Worm (Caenorhabditis elegans) whole organism, mixed stage, embryonic: ENCODE data around the gene C33H5.1.

Source experiments
- M03D4.4 ChIP-seq: sonication (generic microtip); optimal IDR thresholded peaks from 2 replicates; lab custom pipeline; 2017; ENCODE audit warnings: mild to moderate bottlenecking, missing genetic modification characterization, missing compliant biosample characterization
- blmp-1 ChIP-seq: fragments of 150-350 bp; optimal IDR thresholded peaks from 2 replicates; lab custom pipeline; 2014; ENCODE audit warnings: missing biosample characterization, missing genetic modification characterization
- ceh-39 ChIP-seq: fragments of 150-350 bp; optimal IDR thresholded peaks from 2 replicates; lab custom pipeline; 2014; ENCODE audit warnings: missing biosample characterization, missing genetic modification characterization
- ceh-43 ChIP-seq: fragments of 200-800 bp; sonication (Bioruptor generic); optimal IDR thresholded peaks from 2 replicates; lab custom pipeline; 2018; ENCODE audit warnings: mild to moderate bottlenecking, missing genetic modification characterization, moderate library complexity, missing compliant biosample characterization
- ceh-83 ChIP-seq: fragments of 200-800 bp; sonication (Bioruptor generic); optimal IDR thresholded peaks from 2 replicates; lab custom pipeline; 2018; ENCODE audit warnings: mild to moderate bottlenecking, missing genetic modification characterization, missing compliant biosample characterization
- ces-1 ChIP-seq: fragments of 150-350 bp; optimal IDR thresholded peaks from 2 replicates; lab custom pipeline; 2014; ENCODE audit warnings: missing biosample characterization, missing genetic modification reagents, missing genetic modification characterization
- cnd-1 ChIP-seq: fragments of 200-800 bp; sonication (Bioruptor generic); optimal IDR thresholded peaks from 2 replicates; lab custom pipeline; 2018; ENCODE audit warnings: mild to moderate bottlenecking, missing genetic modification characterization, missing compliant biosample characterization
- drap-1 ChIP-seq: fragments of 200-800 bp; sonication (Bioruptor generic); optimal IDR thresholded peaks from 3 replicates; lab custom pipeline; 2018; ENCODE audit warnings: mild to moderate bottlenecking, missing genetic modification characterization, missing compliant biosample characterization
- elt-1 ChIP-seq: sonication (generic microtip); optimal IDR thresholded peaks from 2 replicates; lab custom pipeline; 2017; ENCODE audit warnings: missing genetic modification characterization, mild to moderate bottlenecking, missing compliant biosample characterization, antibody characterized with exemption, moderate library complexity, borderline replicate concordance; ENCODE audit not compliant: insufficient read depth
- ham-2 ChIP-seq: fragments of 200-800 bp; sonication (Bioruptor generic); optimal IDR thresholded peaks from 2 replicates; lab custom pipeline; 2018; ENCODE audit warnings: mild to moderate bottlenecking, missing genetic modification characterization, missing compliant biosample characterization
- lin-32 ChIP-seq: fragments of 200-800 bp; sonication (Bioruptor generic); optimal IDR thresholded peaks from 2 replicates; lab custom pipeline; 2018; ENCODE audit warnings: mild to moderate bottlenecking, missing genetic modification characterization, missing compliant biosample characterization
- lsy-2 ChIP-seq: fragments of 150-350 bp; optimal IDR thresholded peaks from 2 replicates; lab custom pipeline; 2014; ENCODE audit warnings: missing biosample characterization, missing genetic modification characterization
- mab-5 ChIP-seq: fragments of 150-350 bp; optimal IDR thresholded peaks from 2 replicates; lab custom pipeline; 2014; ENCODE audit warnings: missing biosample characterization, missing genetic modification characterization
- mep-1 ChIP-seq: fragments of 150-350 bp; optimal IDR thresholded peaks from 2 replicates; lab custom pipeline; 2017; ENCODE audit warnings: missing biosample characterization, missing genetic modification reagents, missing genetic modification characterization, inconsistent platforms
- mls-2 ChIP-seq: sonication (generic microtip); optimal IDR thresholded peaks from 2 replicates; lab custom pipeline; 2016; ENCODE audit warnings: mild to moderate bottlenecking, missing genetic modification characterization, moderate library complexity, missing compliant biosample characterization
- nhr-12 ChIP-seq: fragments of 150-350 bp; optimal IDR thresholded peaks from 2 replicates; lab custom pipeline; 2014; ENCODE audit warnings: missing biosample characterization, missing genetic modification characterization
- nhr-2 ChIP-seq: fragments of 150-350 bp; optimal IDR thresholded peaks from 2 replicates; lab custom pipeline; 2014; ENCODE audit warnings: missing biosample characterization, missing genetic modification characterization
- nhr-237 ChIP-seq: fragments of 150-350 bp; optimal IDR thresholded peaks from 2 replicates; lab custom pipeline; 2014; ENCODE audit warnings: missing biosample characterization, missing genetic modification characterization
- nhr-28 ChIP-seq: fragments of 150-350 bp; optimal IDR thresholded peaks from 2 replicates; lab custom pipeline; 2014; ENCODE audit warnings: missing biosample characterization, missing genetic modification characterization
- nhr-76 ChIP-seq: sonication (generic microtip); optimal IDR thresholded peaks from 2 replicates; lab custom pipeline; 2017; ENCODE audit warnings: missing biosample characterization, missing genetic modification characterization
- pha-4 ChIP-seq: fragments of 150-350 bp; optimal IDR thresholded peaks from 2 replicates; lab custom pipeline; 2018; ENCODE audit warnings: missing biosample characterization, missing genetic modification reagents, missing genetic modification characterization
- sem-2 ChIP-seq: fragments of 200-800 bp; sonication (Bioruptor generic); optimal IDR thresholded peaks from 2 replicates; lab custom pipeline; 2018; ENCODE audit warnings: mild to moderate bottlenecking, missing genetic modification characterization, missing compliant biosample characterization
- snpc-4 ChIP-seq: fragments of 150-350 bp; optimal IDR thresholded peaks from 2 replicates; lab custom pipeline; 2014; ENCODE audit warnings: missing biosample characterization, missing genetic modification characterization
- sptf-1 ChIP-seq: sonication (generic microtip); optimal IDR thresholded peaks from 2 replicates; lab custom pipeline; 2017; ENCODE audit warnings: mild to moderate bottlenecking, missing genetic modification characterization, moderate library complexity, missing compliant biosample characterization
- tbx-8 ChIP-seq: fragments of 200-800 bp; sonication (Bioruptor generic); optimal IDR thresholded peaks from 2 replicates; lab custom pipeline; 2018; ENCODE audit warnings: mild to moderate bottlenecking, missing genetic modification characterization, moderate library complexity, missing compliant biosample characterization
- unc-120 ChIP-seq: sonication (generic microtip); optimal IDR thresholded peaks from 2 replicates; lab custom pipeline; 2017; ENCODE audit warnings: missing genetic modification characterization, missing compliant biosample characterization; ENCODE audit not compliant: poor library complexity, severe bottlenecking
- unc-39 ChIP-seq: fragments of 150-350 bp; optimal IDR thresholded peaks from 2 replicates; lab custom pipeline; 2014; ENCODE audit warnings: missing biosample characterization, missing genetic modification characterization
- unc-62 ChIP-seq: fragments of 150-350 bp; optimal IDR thresholded peaks from 2 replicates; lab custom pipeline; 2014; ENCODE audit warnings: missing biosample characterization, missing genetic modification reagents, missing genetic modification characterization
- zip-8 ChIP-seq: fragments of 150-350 bp; optimal IDR thresholded peaks from 2 replicates; lab custom pipeline; 2014; ENCODE audit warnings: missing biosample characterization, missing genetic modification characterization

Gene C33H5.1

DNA sequence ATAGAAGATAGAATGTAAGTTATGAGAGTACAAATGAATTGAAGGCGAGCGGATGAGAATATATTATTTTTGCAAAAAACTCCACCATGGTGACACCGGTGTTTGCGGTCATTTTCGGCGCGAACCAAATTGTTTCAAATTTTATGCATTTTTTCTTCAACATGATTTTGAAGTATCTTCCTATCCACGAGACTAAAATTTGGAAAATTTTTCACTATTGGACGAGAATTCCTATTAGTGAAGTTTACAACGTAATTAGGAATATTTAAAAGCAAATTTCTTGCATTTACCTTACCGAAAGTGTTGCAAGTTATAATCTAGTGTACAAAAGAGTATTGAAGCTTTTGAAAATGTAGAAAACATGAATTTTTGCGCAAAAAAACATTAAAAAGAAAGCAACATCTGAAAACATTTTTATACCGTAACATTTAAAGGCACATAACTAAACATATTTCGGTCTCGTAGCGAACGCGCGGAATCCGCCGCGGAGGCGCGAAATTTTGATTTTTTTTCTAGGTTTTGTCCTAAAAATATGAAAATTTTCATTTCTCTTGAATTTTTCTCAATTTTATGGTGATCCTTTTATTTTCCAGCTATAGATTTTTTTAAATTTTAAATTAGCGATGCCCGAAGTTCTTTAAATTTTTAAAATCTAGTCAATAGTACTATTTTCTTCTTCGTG is 12.1 kb upstream of the C33H5.1 start, which contains the start of gene sgo-1:
Gene sgo-1, minus strand, starts transcription at position 51 of the 682 bp plus-strand sequence.
- TF ChIP-seq M03D4.4 (no peak), unc-39 (tag; lab: Kevin White, UChicago) (no peak), pha-4 (tag; lab: Kevin White, UChicago) (no peak), ces-1 (GFP tag; lab: Kevin White, UChicago) (no peak), zip-8 (tag; lab: Kevin White, UChicago) (no peak), mep-1 (tag; lab: Kevin White, UChicago) (no peak), elt-1 (tag; lab: Kevin White, UChicago) (no peak), nhr-12 (tag; lab: Kevin White, UChicago) (no peak), nhr-2 (tag; lab: Kevin White, UChicago) (no peak), ceh-83 (GFP tag; lab: Kevin White, UChicago) (no peak), nhr-28 (no peak), mls-2 (tag; lab: Kevin White, UChicago) (no peak), tbx-8 (no peak), blmp-1 (tag; lab: Kevin White, UChicago) (no peak), unc-62 (GFP tag; lab: Kevin White, UChicago) (no peak), drap-1 (GFP tag; lab: Kevin White, UChicago) (no peak), cnd-1 (no peak)

DNA sequence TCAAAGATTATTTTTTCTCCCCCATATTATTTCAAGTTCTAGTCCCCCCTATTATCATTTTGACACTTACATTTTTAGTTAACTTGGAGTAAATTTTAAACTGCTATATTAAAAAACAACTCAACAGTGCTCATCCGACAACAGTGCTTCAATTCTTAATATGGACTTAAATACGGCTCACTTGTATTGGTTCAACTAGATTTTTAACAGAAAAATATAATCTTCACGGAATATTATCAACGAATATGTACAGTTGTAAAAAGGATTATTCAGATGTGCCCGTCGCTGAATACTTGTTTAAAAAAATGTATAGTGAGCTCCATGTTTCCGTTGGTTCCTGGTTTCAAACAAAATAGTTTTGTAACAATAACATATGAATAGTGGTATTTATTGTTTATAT is 8.4 kb upstream of the C33H5.1 start:
- TF ChIP-seq nhr-2 (tag; lab: Kevin White, UChicago) (no peak), ceh-83 (GFP tag; lab: Kevin White, UChicago) (no peak), tbx-8 (no peak), ceh-39 (tag; lab: Kevin White, UChicago) (no peak), unc-120 (tag; lab: Kevin White, UChicago) (no peak), lin-32 (GFP tag; lab: Kevin White, UChicago) (no peak), zip-8 (tag; lab: Kevin White, UChicago) (no peak), nhr-12 (tag; lab: Kevin White, UChicago) (no peak), blmp-1 (tag; lab: Kevin White, UChicago) (no peak), M03D4.4 (no peak), mab-5 (tag; lab: Kevin White, UChicago) (no peak), nhr-76 (tag; lab: Kevin White, UChicago) (no peak)

DNA sequence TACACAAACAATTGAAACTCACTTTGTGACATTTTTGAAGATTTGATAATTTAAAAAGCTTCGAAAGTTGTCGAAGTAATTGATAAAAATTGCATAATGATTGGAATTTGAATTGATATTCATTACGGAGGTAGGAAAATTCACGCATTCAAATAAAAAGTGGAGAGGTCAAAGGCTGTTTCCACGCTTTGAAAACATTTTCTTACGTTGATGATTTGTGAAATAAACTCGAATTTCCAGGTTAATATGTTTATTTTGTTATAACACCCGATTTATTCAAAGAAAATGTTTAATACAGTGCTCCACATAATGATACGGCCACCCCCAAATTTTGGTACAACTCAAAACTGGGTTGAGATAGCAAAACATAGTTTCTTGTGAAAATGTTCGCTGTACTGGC is 5.5 kb upstream of the C33H5.1 start, which contains the start of gene C33H5.16:
Gene C33H5.16, minus strand, starts transcription at position 101 of the 400 bp plus-strand sequence.
- no peak for TF ChIP-seq ham-2
- no peak for TF ChIP-seq nhr-237 (tag; lab: Kevin White, UChicago)
- no peak for TF ChIP-seq ceh-43 (GFP tag; lab: Kevin White, UChicago)
- TF ChIP-seq unc-62 (GFP tag; lab: Kevin White, UChicago), result no peak
- TF ChIP-seq nhr-2 (tag; lab: Kevin White, UChicago), result no peak
- TF ChIP-seq drap-1 (GFP tag; lab: Kevin White, UChicago), result no peak
- TF ChIP-seq M03D4.4, result no peak
- no peak for TF ChIP-seq nhr-28
- no peak for TF ChIP-seq mep-1 (tag; lab: Kevin White, UChicago)
- TF ChIP-seq sem-2 (GFP tag; lab: Kevin White, UChicago), result no peak
- no peak for TF ChIP-seq sptf-1 (tag; lab: Kevin White, UChicago)
- TF ChIP-seq ceh-83 (GFP tag; lab: Kevin White, UChicago), result no peak
- no peak for TF ChIP-seq snpc-4 (tag; lab: Kevin White, UChicago)
- no peak for TF ChIP-seq cnd-1

DNA sequence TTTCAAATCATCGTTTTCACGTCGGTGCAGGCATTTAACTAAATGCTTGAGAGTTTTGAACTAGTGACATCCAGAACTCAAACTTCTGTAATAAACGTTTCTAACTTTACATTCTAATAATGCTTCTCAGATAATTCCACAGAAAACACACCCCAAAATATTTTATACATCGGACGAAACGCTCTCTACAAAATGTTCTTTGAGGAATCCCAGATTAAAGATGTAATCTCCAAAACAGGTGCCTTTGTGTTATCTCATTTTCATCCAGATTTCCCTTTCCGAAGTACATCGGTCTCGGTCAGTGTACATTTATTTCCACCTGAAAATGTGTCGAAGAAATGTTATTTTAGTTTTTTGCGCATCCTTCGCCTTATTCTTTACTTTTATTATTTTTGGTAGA is 4.0 kb upstream of the C33H5.1 start, which contains the start of gene C33H5.2:
Gene C33H5.2, plus strand, starts transcription at position 301 of the 400 bp plus-strand sequence.
- TF ChIP-seq elt-1 (tag; lab: Kevin White, UChicago) (peak; percentile 64), mls-2 (tag; lab: Kevin White, UChicago) (no peak)

DNA sequence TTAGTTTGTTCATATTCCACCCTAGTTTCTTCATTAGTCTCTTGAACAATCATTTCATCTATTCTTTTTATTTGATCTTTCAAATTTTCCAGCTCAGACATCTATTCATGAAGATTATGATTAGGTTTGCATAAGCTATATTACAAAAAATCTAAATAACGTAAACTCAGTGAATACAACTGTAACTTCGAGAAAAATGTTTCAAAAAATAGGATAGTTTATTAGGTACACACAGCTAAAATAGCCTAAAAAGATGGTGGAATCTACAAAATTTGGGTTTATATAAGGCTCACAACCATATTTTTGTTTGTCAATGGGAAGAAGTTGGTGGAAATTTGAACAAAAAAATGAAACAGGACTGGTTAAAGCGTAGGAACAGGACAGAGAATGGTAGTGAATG is 4.0 kb downstream of the C33H5.1 start, which contains the start of gene zgpa-1:
Gene zgpa-1, minus strand, starts transcription at position 101 of the 400 bp plus-strand sequence.
- no peak for TF ChIP-seq ces-1 (GFP tag; lab: Kevin White, UChicago)
- TF ChIP-seq tbx-8, result no peak
- no peak for TF ChIP-seq blmp-1 (tag; lab: Kevin White, UChicago)
- no peak for TF ChIP-seq ham-2
- no peak for TF ChIP-seq ceh-83 (GFP tag; lab: Kevin White, UChicago)
- TF ChIP-seq cnd-1, result no peak
- no peak for TF ChIP-seq pha-4 (tag; lab: Kevin White, UChicago)
- no peak for TF ChIP-seq nhr-237 (tag; lab: Kevin White, UChicago)
- TF ChIP-seq ceh-39 (tag; lab: Kevin White, UChicago), result no peak
- TF ChIP-seq nhr-76 (tag; lab: Kevin White, UChicago), result no peak
- TF ChIP-seq mep-1 (tag; lab: Kevin White, UChicago), result no peak
- no peak for TF ChIP-seq lin-32 (GFP tag; lab: Kevin White, UChicago)
- TF ChIP-seq snpc-4 (tag; lab: Kevin White, UChicago), result no peak
- no peak for TF ChIP-seq lsy-2 (tag; lab: Kevin White, UChicago)
- no peak for TF ChIP-seq sptf-1 (tag; lab: Kevin White, UChicago)
